Worm (Caenorhabditis elegans) whole organism, L4/young adult: Measurements from ENCODE around the gene ric-3.

Experiments
- W03F9.2 ChIP-seq: fragments of 150-350 bp; optimal IDR thresholded peaks from 2 replicates; lab custom pipeline; 2014; ENCODE audit warnings: missing biosample characterization, missing genetic modification characterization
- him-1 ChIP-seq: sonication (generic microtip); optimal IDR thresholded peaks from 2 replicates; lab custom pipeline; 2016; ENCODE audit warnings: missing genotype, missing genetic modification reagents, missing genetic modification characterization, missing compliant biosample characterization

DNA sequence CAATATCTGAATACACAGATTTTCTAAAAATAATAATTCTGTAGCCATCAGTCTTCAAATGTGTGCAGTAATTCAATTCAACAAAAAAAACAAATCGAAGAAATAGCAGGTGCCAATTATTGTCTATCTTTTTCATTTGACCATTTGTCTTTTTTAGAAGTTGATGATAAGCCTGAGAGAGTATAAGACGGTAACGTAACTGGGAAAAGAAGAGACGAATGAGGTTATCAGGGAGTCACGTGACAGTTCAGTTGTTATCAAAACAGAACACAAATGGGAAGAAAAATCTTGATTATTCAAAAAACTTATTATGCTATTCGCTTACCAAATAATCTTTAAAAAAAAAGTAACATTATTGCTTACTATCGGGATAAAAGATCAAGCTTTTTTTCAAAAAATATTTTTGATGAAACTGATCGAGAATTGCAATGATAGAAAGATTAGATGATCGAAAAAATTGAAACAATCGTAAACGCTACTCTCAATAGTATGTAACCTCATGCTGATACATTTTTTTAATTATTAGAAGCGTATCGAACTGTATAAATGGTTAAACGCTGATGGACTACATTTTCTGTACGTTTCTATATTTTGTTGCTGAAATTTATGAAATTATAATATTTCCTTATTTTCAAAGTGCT is 26.4 kb downstream of the ric-3 start:
- TF ChIP-seq him-1 (tag; lab: Kevin White, UChicago) (no peak), W03F9.2 (tag; lab: Kevin White, UChicago) (peak; percentile 26)
